Worm (Caenorhabditis elegans): ENCODE data around the gene F36D3.5.

Gene F36D3.5

ce11 chrV:16539666-16540065, 24.6 kb upstream of the F36D3.5 start:
- TF ChIP-seq attf-4 (tag; optimal IDR thresholded peaks at IDR 0.05) (no peak), nhr-76 (tag; optimal IDR thresholded peaks at IDR 0.05) (no peak), nhr-6 (tag; optimal IDR thresholded peaks at IDR 0.05) (no peak), lir-3 (tag; optimal IDR thresholded peaks at IDR 0.05) (no peak), mdl-1 (tag; optimal IDR thresholded peaks at IDR 0.05) (no peak), dmd-6 (GFP tag; IDR thresholded peaks at IDR 0.05) (no peak), unc-62 (GFP tag; optimal IDR thresholded peaks at IDR 0.05 in 1 of 2) (no peak), unc-62 (tag; optimal IDR thresholded peaks at IDR 0.05) (no peak), nhr-102 (tag; optimal IDR thresholded peaks at IDR 0.05) (no peak), F44E2.7 (GFP tag; IDR thresholded peaks at IDR 0.05) (no peak), fkh-10 (GFP tag; optimal IDR thresholded peaks at IDR 0.05) (no peak), pha-4 (GFP tag; IDR thresholded peaks at IDR 0.05) (no peak), pha-4 (tag; optimal IDR thresholded peaks at IDR 0.05) (no peak), snpc-1.2 (GFP tag; IDR thresholded peaks at IDR 0.05) (no peak), zip-11 (GFP tag; IDR thresholded peaks at IDR 0.05) (no peak), daf-12 (tag; optimal IDR thresholded peaks at IDR 0.05) (no peak), nhr-41 (GFP tag; IDR thresholded peaks at IDR 0.05) (no peak), tag-97 (GFP tag; IDR thresholded peaks at IDR 0.05) (no peak), Y105C5A.15 (GFP tag; IDR thresholded peaks at IDR 0.05) (no peak), F10B5.3 (tag; optimal IDR thresholded peaks at IDR 0.05) (no peak)

DNA sequence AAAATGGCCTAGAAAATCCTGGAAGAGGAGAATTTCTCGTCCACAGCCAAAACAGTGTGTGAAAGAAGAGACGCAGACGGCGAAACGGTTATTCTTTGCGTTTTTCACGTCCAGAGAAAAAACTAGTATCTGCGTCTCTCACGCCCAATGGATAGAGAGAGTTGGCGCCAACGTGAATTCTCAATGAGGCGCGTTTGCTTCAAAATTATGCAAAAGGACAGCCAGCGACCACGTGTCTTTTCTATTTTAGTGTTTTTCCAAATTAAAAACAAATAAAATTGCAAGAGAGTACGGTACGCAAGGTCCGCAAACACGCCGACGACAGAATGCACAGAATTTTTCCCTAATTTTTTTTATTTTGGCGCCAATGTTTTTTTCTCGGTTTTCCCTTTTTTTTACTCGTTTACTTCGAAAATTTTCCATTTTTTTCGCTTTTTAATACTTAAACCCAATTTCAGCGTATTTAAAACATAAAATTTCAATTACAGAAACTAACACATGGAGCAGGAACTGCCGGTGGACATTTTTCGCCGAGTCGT, 22.9 kb upstream of the F36D3.5 start, which contains the start of gene Y32B12B.2:
TSS of gene Y32B12B.2 (plus strand) at position 489 of the 539 bp plus-strand sequence.
- TF ChIP-seq lin-15B (tag; optimal IDR thresholded peaks at IDR 0.05) (no peak), F10B5.3 (tag; optimal IDR thresholded peaks at IDR 0.05) (no peak), lin-1 (GFP tag; IDR thresholded peaks at IDR 0.05) (no peak), lim-7 (GFP tag; IDR thresholded peaks at IDR 0.05) (no peak), mdt-29 (GFP tag; IDR thresholded peaks at IDR 0.05) (no peak), R02D3.7 (tag; optimal IDR thresholded peaks at IDR 0.05) (no peak), snpc-1.2 (GFP tag; IDR thresholded peaks at IDR 0.05) (peak; percentile 47; the same call in 1 of the 2 replicates), nhr-10 (tag; optimal IDR thresholded peaks at IDR 0.05) (no peak), lin-13 (GFP tag; optimal IDR thresholded peaks at IDR 0.05) (peak; percentile 36), ceh-62 (tag; optimal IDR thresholded peaks at IDR 0.05) (no peak), zip-11 (GFP tag; IDR thresholded peaks at IDR 0.05) (no peak), jun-1 (tag; optimal IDR thresholded peaks at IDR 0.05) (no peak), daf-12 (tag; optimal IDR thresholded peaks at IDR 0.05) (no peak), F44E2.7 (GFP tag; IDR thresholded peaks at IDR 0.05) (no peak), F49E8.2 (tag; optimal IDR thresholded peaks at IDR 0.05; ENCODE audit: borderline replicate concordance) (peak; percentile 18), Y48G9A.11 (GFP tag; IDR thresholded peaks at IDR 0.05) (no peak), tra-1 (GFP tag; IDR thresholded peaks at IDR 0.05) (no peak), hlh-30 (tag; optimal IDR thresholded peaks at IDR 0.05; ENCODE audit: insufficient read depth) (peak; percentile 26), spr-3 (GFP tag; optimal IDR thresholded peaks at IDR 0.05) (no peak), nhr-28 (tag; optimal IDR thresholded peaks at IDR 0.05) (no peak), lir-3 (tag; optimal IDR thresholded peaks at IDR 0.05) (no peak), nhr-48 (tag; optimal IDR thresholded peaks at IDR 0.05) (no peak), ama-1 (optimal IDR thresholded peaks at IDR 0.05) (no peak), hif-1 (tag; optimal IDR thresholded peaks at IDR 0.05) (no peak), set-16 (GFP tag; IDR thresholded peaks at IDR 0.05) (no peak), php-3 (GFP tag; IDR thresholded peaks at IDR 0.05) (peak; percentile 12; the same call in 1 of the 2 replicates), cey-2 (tag; optimal IDR thresholded peaks at IDR 0.05; ENCODE audit: borderline replicate concordance, insufficient read depth) (no peak), nhr-41 (GFP tag; IDR thresholded peaks at IDR 0.05) (no peak), ceh-20 (GFP tag; IDR thresholded peaks at IDR 0.05) (0 out of 2 replicates have a peak, but pooled peaks have one; percentile 9), lin-39 (tag; optimal IDR thresholded peaks at IDR 0.05) (no peak), mep-1 (tag; optimal IDR thresholded peaks at IDR 0.05) (no peak), hlh-11 (tag; optimal IDR thresholded peaks at IDR 0.05) (peak; percentile 49), aly-2 (tag; optimal IDR thresholded peaks at IDR 0.05) (no peak), daf-16 (GFP tag; optimal IDR thresholded peaks at IDR 0.05) (no peak), daf-16 (tag; optimal IDR thresholded peaks at IDR 0.05) (no peak), mdl-1 (tag; optimal IDR thresholded peaks at IDR 0.05) (peak in 1 of 2 experiments; percentile 10), fkh-10 (GFP tag; optimal IDR thresholded peaks at IDR 0.05) (no peak), Y105C5A.15 (GFP tag; IDR thresholded peaks at IDR 0.05) (no peak), dmd-6 (GFP tag; IDR thresholded peaks at IDR 0.05) (peak; percentile 46), F26F4.8 (GFP tag; conservative IDR thresholded peaks at IDR 0.05) (no peak), nhr-11 (tag; optimal IDR thresholded peaks at IDR 0.05) (no peak)
